Fruit fly (Drosophila melanogaster): Measurements from ENCODE around the gene CG31407.

The CG31407 gene

DNA sequence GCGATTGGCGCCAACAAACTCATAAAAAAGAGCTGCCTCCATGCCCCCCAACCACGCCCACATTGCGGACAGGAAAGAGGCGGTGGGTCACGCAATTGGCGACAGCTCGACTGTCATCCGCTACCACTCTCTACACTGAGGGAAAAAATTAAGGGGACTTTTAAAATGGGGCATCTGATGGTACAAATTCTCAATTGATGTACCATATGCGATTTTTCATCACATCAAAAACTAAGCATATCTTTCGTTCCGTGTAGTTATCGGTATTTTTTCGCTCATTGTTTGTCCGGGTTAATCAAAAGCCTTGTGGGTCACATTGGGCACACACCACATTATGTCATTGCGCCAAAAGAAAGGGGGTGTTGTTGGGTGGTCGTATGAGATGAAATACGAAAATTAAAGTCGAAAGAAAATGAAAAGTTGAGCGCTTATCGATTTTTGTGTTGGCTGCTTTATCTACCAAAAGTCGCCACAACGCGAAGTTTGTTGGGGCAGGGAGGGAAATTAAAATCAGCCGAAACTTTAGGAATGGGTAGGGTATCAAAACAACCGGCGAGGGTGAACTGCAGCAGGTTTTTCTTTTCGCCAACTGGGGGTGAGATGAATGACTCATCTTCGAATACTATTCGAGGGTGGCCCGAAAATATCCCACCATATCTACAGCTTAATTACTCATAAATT is 778 bp downstream of the CG31407 start (continued):
- TF ChIP-seq B-H2 (GFP tag; optimal IDR thresholded peaks at IDR 0.05) (no peak), onecut (GFP tag; IDR thresholded peaks at IDR 0.05) (peak; percentile 95), CG2889 (GFP tag; IDR thresholded peaks at IDR 0.05) (0 out of 3 replicates have a peak, but pooled peaks have one; percentile 34), so (GFP tag; IDR thresholded peaks at IDR 0.05) (peak; percentile 29; the same call in 1 of the 3 replicates), Sox102F (GFP tag; optimal IDR thresholded peaks at IDR 0.05) (no peak), fd102C (GFP tag; optimal IDR thresholded peaks at IDR 0.05) (no peak), klu (GFP tag; IDR thresholded peaks at IDR 0.05) (no peak), zfh1 (GFP tag; IDR thresholded peaks at IDR 0.05) (peak; percentile 52; the same call in 1 of the 3 replicates), CG13775 (GFP tag; optimal IDR thresholded peaks at IDR 0.05) (peak; percentile 9), tin (GFP tag; optimal IDR thresholded peaks at IDR 0.05) (no peak), usp (GFP tag; optimal IDR thresholded peaks at IDR 0.05) (no peak), yki (optimal IDR thresholded peaks at IDR 0.05) (no peak), Oli (tag; optimal IDR thresholded peaks at IDR 0.05) (no peak), BtbVII (GFP tag; optimal IDR thresholded peaks at IDR 0.05) (peak; percentile 46), gfzf (GFP tag; optimal IDR thresholded peaks at IDR 0.05) (no peak), rib (GFP tag; IDR thresholded peaks at IDR 0.05) (0 out of 2 replicates have a peak, but pooled peaks have one; percentile 37), CG14965 (GFP tag; optimal IDR thresholded peaks at IDR 0.05; ENCODE audit: borderline replicate concordance) (no peak), fu2 (GFP tag; optimal IDR thresholded peaks at IDR 0.05) (peak; percentile 21), HLH3B (GFP tag; IDR thresholded peaks at IDR 0.05) (peak; percentile 43), exex (tag; optimal IDR thresholded peaks at IDR 0.05) (peak; percentile 3), vvl (GFP tag; IDR thresholded peaks at IDR 0.05) (no peak), oc (tag; optimal IDR thresholded peaks at IDR 0.05) (no peak), ind (GFP tag; optimal IDR thresholded peaks at IDR 0.05) (peak; percentile 46), Mes4 (GFP tag; optimal IDR thresholded peaks at IDR 0.05) (no peak), fd96Cb (tag; optimal IDR thresholded peaks at IDR 0.05) (no peak), CG7556 (GFP tag; optimal IDR thresholded peaks at IDR 0.05) (no peak), sob (GFP tag; IDR thresholded peaks at IDR 0.05) (peak; percentile 67), lmd (GFP tag; IDR thresholded peaks at IDR 0.05) (peak; percentile 46; the same call in 1 of the 2 replicates), Sox100B (GFP tag; optimal IDR thresholded peaks at IDR 0.05) (no peak), CG9437 (GFP tag; optimal IDR thresholded peaks at IDR 0.05) (no peak), CG9215 (GFP tag; IDR thresholded peaks at IDR 0.05) (0 out of 2 replicates have a peak, but pooled peaks have one; percentile 22), wor (GFP tag; IDR thresholded peaks at IDR 0.05) (no peak), stc (GFP tag; IDR thresholded peaks at IDR 0.05) (no peak), trh (GFP tag; optimal IDR thresholded peaks at IDR 0.05) (no peak), ara (GFP tag; IDR thresholded peaks at IDR 0.05) (no peak), slbo (GFP tag; IDR thresholded peaks at IDR 0.05) (peak; percentile 65), CG32532 (GFP tag; IDR thresholded peaks at IDR 0.05) (peak; percentile 75), CG12942 (GFP tag; optimal IDR thresholded peaks at IDR 0.05) (no peak), Drgx (GFP tag; IDR thresholded peaks at IDR 0.05) (no peak), D19A (tag; optimal IDR thresholded peaks at IDR 0.05) (peak; percentile 67), Stat92E (GFP tag; optimal IDR thresholded peaks at IDR 0.05) (no peak), CG14050 (GFP tag; IDR thresholded peaks at IDR 0.05) (no peak), al (GFP tag; IDR thresholded peaks at IDR 0.05) (no peak; the same call in 1 of the 2 replicates), HLHmδ (GFP tag; optimal IDR thresholded peaks at IDR 0.05) (no peak), Dip2 (GFP tag; IDR thresholded peaks at IDR 0.05) (no peak), danr (GFP tag; IDR thresholded peaks at IDR 0.05) (no peak), CG10431 (GFP tag; optimal IDR thresholded peaks at IDR 0.05) (no peak), HLH4C (GFP tag; IDR thresholded peaks at IDR 0.05; ENCODE audit: partially characterized antibody) (no peak), twi (tag; optimal IDR thresholded peaks at IDR 0.05) (no peak), sens (GFP tag) (no peak), CG11695 (GFP tag; IDR thresholded peaks at IDR 0.05) (peak; percentile 41; the same call in 1 of the 3 replicates)

Measured in whole organism, embryonic.